Worm (Caenorhabditis elegans) whole organism, L1 larva: Measurements from ENCODE around the gene tsp-18.
A peak's percentile ranks its signal among the peaks of the same experiment; 100 is the strongest.

Experiments used
- C04F5.9 ChIP-seq: sonication (generic microtip); optimal IDR thresholded peaks from 2 replicates; lab custom pipeline; 2016; ENCODE audit warnings: missing genetic modification characterization, missing compliant biosample characterization
- C34B4.2 ChIP-seq: sonication (generic microtip); optimal IDR thresholded peaks from 2 replicates; lab custom pipeline; 2017; ENCODE audit warnings: mild to moderate bottlenecking, missing genetic modification characterization, missing compliant biosample characterization
- aly-2 ChIP-seq: fragments of 150-350 bp; optimal IDR thresholded peaks from 2 replicates; lab custom pipeline; 2014; ENCODE audit warnings: missing biosample characterization, missing genetic modification characterization
- blmp-1 ChIP-seq: fragments of 150-350 bp; optimal IDR thresholded peaks from 2 replicates; lab custom pipeline; 2014; ENCODE audit warnings: missing biosample characterization, missing genetic modification characterization
- ceh-63 ChIP-seq: fragments of 200-800 bp; sonication (Bioruptor generic); optimal IDR thresholded peaks from 2 replicates; lab custom pipeline; 2018; ENCODE audit warnings: mild to moderate bottlenecking, missing genetic modification characterization, missing compliant biosample characterization
- ceh-8 ChIP-seq: fragments of 200-800 bp; sonication (Bioruptor generic); optimal IDR thresholded peaks from 2 replicates; lab custom pipeline; 2018; ENCODE audit warnings: mild to moderate bottlenecking, missing genetic modification characterization, moderate library complexity, missing compliant biosample characterization
- ceh-88 ChIP-seq: fragments of 200-800 bp; sonication (Bioruptor generic); IDR thresholded peaks from 2 replicates; pipeline ENCODE4 v1.3.6; 2022; ENCODE audit warnings: missing genetic modification characterization, missing compliant biosample characterization
- ces-1 ChIP-seq: fragments of 150-350 bp; optimal IDR thresholded peaks from 2 replicates; lab custom pipeline; 2014; ENCODE audit warnings: missing biosample characterization, missing genetic modification reagents, missing genetic modification characterization
- dpl-1 ChIP-seq, 3 experiments: fragments of 150-350 bp in 2 of 3; sonication (generic microtip) in 1 of 3; optimal IDR thresholded peaks; 2 replicates each; lab custom pipeline; 2014 to 2017; ENCODE audit warnings: missing biosample characterization in 3 of 3, missing genetic modification characterization in 3 of 3, missing genetic modification reagents in 3 of 3
- dsc-1 ChIP-seq: sonication (generic microtip); optimal IDR thresholded peaks from 2 replicates; lab custom pipeline; 2016; ENCODE audit warnings: mild to moderate bottlenecking, missing genetic modification characterization, missing compliant biosample characterization
- efl-1 ChIP-seq, 4 experiments: fragments of 150-350 bp; optimal IDR thresholded peaks in 3 of 4; peaks in 1 of 4; 1 replicate in 1 of 4; 2 replicates in 3 of 4; lab custom pipeline; 2014; ENCODE audit warnings: missing biosample characterization in 2 of 4, missing genetic modification characterization in 2 of 4, missing genetic modification reagents in 2 of 4
- efl-3 ChIP-seq: fragments of 200-800 bp; sonication (Bioruptor generic); optimal IDR thresholded peaks from 2 replicates; lab custom pipeline; 2018; ENCODE audit warnings: mild to moderate bottlenecking, missing genetic modification characterization, missing compliant biosample characterization
- egl-13 ChIP-seq: sonication (generic microtip); optimal IDR thresholded peaks from 2 replicates; lab custom pipeline; 2016; ENCODE audit warnings: missing genotype, missing genetic modification reagents, missing genetic modification characterization, missing compliant biosample characterization
- elt-2 ChIP-seq: sonication (generic microtip); optimal IDR thresholded peaks from 2 replicates; lab custom pipeline; 2016; ENCODE audit warnings: missing genetic modification characterization, mild to moderate bottlenecking, inconsistent platforms, missing compliant biosample characterization, missing genetic modification reagents
- elt-3 ChIP-seq, 6 experiments: fragments of 150-350 bp in 1 of 6; sonication (generic microtip); optimal IDR thresholded peaks; 2 replicates each; lab custom pipeline; 2017 to 2018; ENCODE audit warnings: missing biosample characterization in 6 of 6, missing genetic modification characterization in 6 of 6, inconsistent platforms in 1 of 6
- ets-5 ChIP-seq: fragments of 200-800 bp; sonication (Bioruptor generic); IDR thresholded peaks from 2 replicates; pipeline ENCODE4 v1.3.6; 2022; ENCODE audit warnings: missing genetic modification characterization, missing compliant biosample characterization
- fkh-10 ChIP-seq: sonication (generic microtip); optimal IDR thresholded peaks from 2 replicates; lab custom pipeline; 2017; ENCODE audit warnings: missing biosample characterization, missing genetic modification reagents, missing genetic modification characterization
- fkh-4 ChIP-seq: sonication (generic microtip); optimal IDR thresholded peaks from 2 replicates; lab custom pipeline; 2016; ENCODE audit warnings: missing compliant biosample characterization, missing genetic modification characterization, borderline replicate concordance
- fkh-8 ChIP-seq: sonication (generic microtip); optimal IDR thresholded peaks from 2 replicates; lab custom pipeline; 2016; ENCODE audit warnings: mild to moderate bottlenecking, missing genetic modification characterization, missing compliant biosample characterization
- fos-1 ChIP-seq: fragments of 150-350 bp; optimal IDR thresholded peaks from 2 replicates; lab custom pipeline; 2014; ENCODE audit warnings: missing biosample characterization, missing genetic modification characterization
- hlh-17 ChIP-seq: fragments of 200-800 bp; sonication (Bioruptor generic); optimal IDR thresholded peaks from 2 replicates; lab custom pipeline; 2018; ENCODE audit warnings: missing genetic modification characterization, mild to moderate bottlenecking, missing compliant biosample characterization, moderate library complexity, borderline replicate concordance
- isw-1 ChIP-seq: fragments of 200-800 bp; sonication (Bioruptor generic); IDR thresholded peaks from 2 replicates; pipeline ENCODE4 v1.3.6; 2022; ENCODE audit warnings: missing genetic modification characterization, missing compliant biosample characterization
- lin-13 ChIP-seq: fragments of 150-350 bp; optimal IDR thresholded peaks from 2 replicates; lab custom pipeline; 2014; ENCODE audit warnings: missing biosample characterization, missing genetic modification reagents, missing genetic modification characterization
- lin-14 ChIP-seq: fragments of 200-800 bp; sonication (Bioruptor generic); optimal IDR thresholded peaks from 2 replicates; lab custom pipeline; 2018; ENCODE audit warnings: mild to moderate bottlenecking, missing genetic modification characterization, moderate library complexity, missing compliant biosample characterization
- lin-15B ChIP-seq: fragments of 150-350 bp; sonication (generic microtip); optimal IDR thresholded peaks from 3 replicates; lab custom pipeline; 2014; ENCODE audit warnings: missing biosample characterization, missing genetic modification characterization
- lin-35 ChIP-seq, 2 experiments: fragments of 150-350 bp; optimal IDR thresholded peaks; 2 replicates each; lab custom pipeline; 2014; ENCODE audit warnings: missing biosample characterization in 2 of 2, missing genetic modification characterization in 2 of 2, missing genetic modification reagents in 2 of 2
- lsy-2 ChIP-seq, 2 experiments: fragments of 150-350 bp; optimal IDR thresholded peaks; 2 replicates each; lab custom pipeline; 2014; ENCODE audit warnings: missing biosample characterization in 2 of 2, missing genetic modification characterization in 2 of 2
- mdl-1 ChIP-seq, 2 experiments: fragments of 150-350 bp; optimal IDR thresholded peaks; 2 replicates each; lab custom pipeline; 2014 to 2017; ENCODE audit warnings: missing biosample characterization in 2 of 2, missing genetic modification characterization in 2 of 2, inconsistent platforms in 1 of 2
- mef-2 ChIP-seq: fragments of 150-350 bp; optimal IDR thresholded peaks from 2 replicates; lab custom pipeline; 2014; ENCODE audit warnings: missing biosample characterization, missing genetic modification characterization
- nhr-19 ChIP-seq: fragments of 200-800 bp; sonication (Bioruptor generic); conservative IDR thresholded peaks from 2 replicates; pipeline ENCODE4 v1.3.6; 2022; ENCODE audit warnings: missing genetic modification characterization, missing compliant biosample characterization
- nhr-237 ChIP-seq: fragments of 150-350 bp; optimal IDR thresholded peaks from 2 replicates; lab custom pipeline; 2014; ENCODE audit warnings: missing biosample characterization, missing genetic modification characterization
- nhr-28 ChIP-seq: fragments of 150-350 bp; optimal IDR thresholded peaks from 2 replicates; lab custom pipeline; 2014; ENCODE audit warnings: missing biosample characterization, missing genetic modification characterization
- nhr-47 ChIP-seq: sonication (generic microtip); optimal IDR thresholded peaks from 2 replicates; lab custom pipeline; 2016; ENCODE audit warnings: mild to moderate bottlenecking, missing genetic modification characterization, moderate library complexity, missing compliant biosample characterization
- nhr-71 ChIP-seq: sonication (generic microtip); optimal IDR thresholded peaks from 2 replicates; lab custom pipeline; 2016; ENCODE audit warnings: mild to moderate bottlenecking, missing genetic modification characterization, moderate library complexity, missing compliant biosample characterization
- nhr-85 ChIP-seq: sonication (generic microtip); peaks from one replicate; lab custom pipeline; 2016; ENCODE audit warnings: missing genetic modification characterization, inconsistent platforms, missing compliant biosample characterization
- nhr-90 ChIP-seq: sonication (generic microtip); optimal IDR thresholded peaks from 2 replicates; lab custom pipeline; 2016; ENCODE audit warnings: mild to moderate bottlenecking, missing genetic modification characterization, missing compliant biosample characterization; ENCODE audit not compliant: poor library complexity
- pag-3 ChIP-seq: sonication (generic microtip); optimal IDR thresholded peaks from 2 replicates; lab custom pipeline; 2017; ENCODE audit warnings: missing genetic modification characterization, mild to moderate bottlenecking, missing compliant biosample characterization, antibody characterized with exemption, borderline replicate concordance; ENCODE audit not compliant: insufficient read depth
- pqm-1 ChIP-seq: sonication (generic microtip); optimal IDR thresholded peaks from 3 replicates; lab custom pipeline; 2017; ENCODE audit warnings: missing biosample characterization, missing genetic modification characterization
- snpc-4 ChIP-seq: fragments of 150-350 bp; optimal IDR thresholded peaks from 2 replicates; lab custom pipeline; 2014; ENCODE audit warnings: missing biosample characterization, missing genetic modification characterization
- snu-23 ChIP-seq: sonication (generic microtip); optimal IDR thresholded peaks from 2 replicates; lab custom pipeline; 2016; ENCODE audit warnings: missing genetic modification characterization, missing compliant biosample characterization
- tbx-2 ChIP-seq: sonication (generic microtip); optimal IDR thresholded peaks from 2 replicates; lab custom pipeline; 2016; ENCODE audit warnings: missing genetic modification characterization, missing compliant biosample characterization
- unc-130 ChIP-seq: fragments of 150-350 bp; optimal IDR thresholded peaks from 2 replicates; lab custom pipeline; 2017; ENCODE audit warnings: missing biosample characterization, missing genetic modification characterization, inconsistent platforms
- unc-30 ChIP-seq: sonication (generic microtip); optimal IDR thresholded peaks from 2 replicates; lab custom pipeline; 2017; ENCODE audit warnings: missing biosample characterization, missing genetic modification characterization
- unc-86 ChIP-seq: sonication (generic microtip); optimal IDR thresholded peaks from 2 replicates; lab custom pipeline; 2016; ENCODE audit warnings: missing genetic modification characterization, missing compliant biosample characterization
- vab-15 ChIP-seq: sonication (generic microtip); optimal IDR thresholded peaks from 2 replicates; lab custom pipeline; 2017; ENCODE audit warnings: missing genotype, mild to moderate bottlenecking, missing genetic modification characterization, missing compliant biosample characterization
- xbp-1 ChIP-seq: sonication (generic microtip); optimal IDR thresholded peaks from 2 replicates; lab custom pipeline; 2016; ENCODE audit warnings: missing genetic modification characterization, missing compliant biosample characterization
- zag-1 ChIP-seq: fragments of 150-350 bp; optimal IDR thresholded peaks from 2 replicates; lab custom pipeline; 2014; ENCODE audit warnings: missing biosample characterization, missing genetic modification characterization
- ztf-11 ChIP-seq, 2 experiments: sonication (generic microtip); optimal IDR thresholded peaks; 2 replicates each; lab custom pipeline; 2016 to 2017; ENCODE audit warnings: missing genetic modification characterization in 2 of 2, missing biosample characterization in 1 of 2, missing compliant biosample characterization in 1 of 2
- ztf-4 ChIP-seq: fragments of 150-350 bp; optimal IDR thresholded peaks from 2 replicates; lab custom pipeline; 2014; ENCODE audit warnings: missing biosample characterization, missing genetic modification characterization

Gene tsp-18

DNA sequence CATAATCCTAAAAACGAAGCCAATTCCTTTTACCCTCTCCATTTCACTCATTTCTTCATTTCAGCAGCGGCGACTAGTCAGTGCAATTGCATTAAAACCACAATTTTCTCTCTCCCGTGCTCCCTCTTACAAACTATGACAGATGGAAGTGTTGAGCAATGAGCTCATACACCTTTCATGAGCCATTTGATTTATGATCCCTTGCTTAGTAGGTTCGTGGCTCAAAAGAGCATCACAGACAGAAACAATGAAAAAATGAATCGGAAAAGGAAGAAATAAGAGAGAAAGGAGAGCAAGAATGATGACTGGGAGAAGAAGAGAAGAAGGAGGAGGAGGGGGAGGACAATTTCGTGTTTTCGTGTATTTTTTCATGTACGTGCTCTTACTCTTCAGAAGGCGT is 32.8 kb upstream of the tsp-18 start:
- TF ChIP-seq efl-3 (no peak), snpc-4 (tag; lab: Kevin White, UChicago) (no peak), unc-130 (no peak), xbp-1 (tag; lab: Kevin White, UChicago) (no peak), lin-35 (GFP tag; optimal IDR thresholded peaks at IDR 0.05; lab: Kevin White, UChicago) (no peak), nhr-19 (GFP tag; lab: Robert Waterston, UW) (no peak), lin-13 (GFP tag; lab: Kevin White, UChicago) (no peak), nhr-85 (tag; lab: Kevin White, UChicago) (peak; percentile 39), elt-3 (tag; optimal IDR thresholded peaks at IDR 0.05; lab: Kevin White, UChicago) (no peak), pqm-1 (no peak), fkh-8 (no peak), ztf-4 (tag; lab: Kevin White, UChicago) (no peak), lin-14 (GFP tag; lab: Kevin White, UChicago) (peak; percentile 48), unc-86 (tag; lab: Kevin White, UChicago) (no peak), efl-1 (optimal IDR thresholded peaks at IDR 0.05; lab: Kevin White, UChicago) (no peak), efl-1 (GFP tag; optimal IDR thresholded peaks at IDR 0.05 in 1 of 2; lab: Kevin White, UChicago) (no peak), mdl-1 (tag; optimal IDR thresholded peaks at IDR 0.05; lab: Kevin White, UChicago) (no peak), C34B4.2 (tag; lab: Kevin White, UChicago) (no peak), vab-15 (tag; lab: Kevin White, UChicago) (no peak), nhr-28 (tag; lab: Kevin White, UChicago) (no peak), ceh-63 (no peak), hlh-17 (GFP tag; lab: Kevin White, UChicago) (no peak), zag-1 (no peak), nhr-237 (no peak), blmp-1 (tag; lab: Kevin White, UChicago) (no peak), lsy-2 (tag; optimal IDR thresholded peaks at IDR 0.05; lab: Kevin White, UChicago) (peak in 1 of 2 experiments; percentile 15), nhr-90 (no peak), dsc-1 (tag; lab: Kevin White, UChicago) (peak; percentile 48), tbx-2 (tag; lab: Kevin White, UChicago) (no peak), egl-13 (tag; lab: Kevin White, UChicago) (no peak)

DNA sequence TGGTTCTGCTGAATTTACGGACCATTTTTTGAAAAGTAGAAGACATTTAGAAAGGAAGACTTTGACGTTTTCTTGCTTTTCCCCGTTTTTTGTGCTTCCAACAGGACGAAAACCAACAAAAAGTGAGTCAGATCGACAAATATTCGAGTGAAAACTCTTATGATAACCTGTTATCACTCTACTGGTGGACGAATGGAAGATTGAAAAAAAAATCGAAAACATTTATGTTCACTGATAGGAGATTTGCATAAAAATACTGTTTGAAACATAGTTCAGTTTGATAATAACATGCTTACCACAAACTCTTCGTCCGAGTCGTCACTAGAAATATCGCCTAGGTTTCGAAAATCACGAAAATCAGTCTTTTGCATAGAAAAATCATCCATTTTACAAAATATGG is 31.9 kb upstream of the tsp-18 start:
- TF ChIP-seq nhr-47 (no peak), elt-2 (tag; lab: Kevin White, UChicago) (peak; percentile 51)

DNA sequence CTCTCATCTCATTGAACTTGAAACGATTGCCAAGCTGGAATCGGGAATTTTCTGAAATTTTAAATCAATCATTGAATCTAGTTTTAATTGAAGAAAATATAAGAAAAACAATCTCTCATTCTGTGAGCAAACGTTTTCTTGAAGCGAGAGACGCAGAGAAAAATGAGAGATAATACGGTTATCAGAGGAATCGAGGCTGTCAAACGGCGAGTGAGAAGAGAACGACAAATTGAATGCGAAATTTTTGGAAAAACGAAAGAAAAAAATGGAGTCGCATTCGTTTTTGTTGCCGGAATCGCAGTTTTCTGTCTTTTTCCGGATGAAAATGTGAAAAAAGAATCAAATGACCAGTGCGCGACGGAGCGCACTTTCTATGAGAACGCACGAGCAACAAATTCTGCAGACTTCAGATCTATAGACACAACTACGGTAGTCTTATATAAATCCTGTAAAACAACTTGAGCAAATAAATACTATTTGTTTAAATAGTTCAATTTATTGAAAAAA is 30.7 kb upstream of the tsp-18 start, which contains the start of gene tex-2:
TSS of gene tex-2 (minus strand) at position 51 of the 507 bp plus-strand sequence.
- TF ChIP-seq mdl-1 (tag; optimal IDR thresholded peaks at IDR 0.05; lab: Kevin White, UChicago): no peak
- TF ChIP-seq fos-1: no peak
- no peak for TF ChIP-seq egl-13 (tag; lab: Kevin White, UChicago)
- TF ChIP-seq lin-13 (GFP tag; lab: Kevin White, UChicago): peak; percentile 48
- TF ChIP-seq elt-2 (tag; lab: Kevin White, UChicago): peak; percentile 57
- TF ChIP-seq nhr-47: peak; percentile 54
- TF ChIP-seq ces-1 (GFP tag; lab: Kevin White, UChicago): no peak
- peak in 2 of 3 experiments; percentile 3 to 14 for TF ChIP-seq dpl-1 (GFP tag; optimal IDR thresholded peaks at IDR 0.05; lab: Kevin White, UChicago)
- no peak for TF ChIP-seq ztf-11 (tag; optimal IDR thresholded peaks at IDR 0.05; lab: Kevin White, UChicago)
- no peak for TF ChIP-seq pag-3
- TF ChIP-seq ceh-8: no peak
- TF ChIP-seq isw-1 (GFP tag; lab: Robert Waterston, UW): peak; percentile 18
- TF ChIP-seq unc-30 (tag; lab: Kevin White, UChicago): no peak
- no peak for TF ChIP-seq pqm-1
- no peak for TF ChIP-seq fkh-10 (GFP tag; lab: Kevin White, UChicago)
- no peak for TF ChIP-seq ets-5 (GFP tag; lab: Robert Waterston, UW)
- TF ChIP-seq snpc-4 (tag; lab: Kevin White, UChicago): no peak
- TF ChIP-seq aly-2: no peak
- TF ChIP-seq C04F5.9 (tag; lab: Kevin White, UChicago): no peak
- no peak for TF ChIP-seq ceh-88 (GFP tag; lab: Robert Waterston, UW)
- peak; percentile 22 for TF ChIP-seq snu-23 (GFP tag; lab: Kevin White, UChicago)
- TF ChIP-seq elt-3 (tag; optimal IDR thresholded peaks at IDR 0.05; lab: Kevin White, UChicago): no peak
- no peak for TF ChIP-seq fkh-4 (tag; lab: Kevin White, UChicago)
- peak; percentile 31 for TF ChIP-seq nhr-71
- peak; percentile 38 for TF ChIP-seq lin-15B (tag; lab: Kevin White, UChicago)
- TF ChIP-seq mef-2 (tag; lab: Kevin White, UChicago): no peak
- TF ChIP-seq ceh-63: no peak
